Worm (Caenorhabditis elegans) whole organism, dauer: ENCODE results near the gene aqp-4.

Experiments used
- unc-62 ChIP-seq: sonication (generic microtip); optimal IDR thresholded peaks from 2 replicates; lab custom pipeline; 2017; ENCODE audit warnings: missing biosample characterization, missing genetic modification reagents, missing genetic modification characterization

aqp-4 gene

ce11 chrV:9753554-9753953 is 16.2 kb downstream of the aqp-4 start:
- TF ChIP-seq unc-62 (GFP tag; lab: Kevin White, UChicago): no peak

- no peak for TF ChIP-seq unc-62 (GFP tag; lab: Kevin White, UChicago)
Observed at ce11 chrV:9754459-9754858, 17.1 kb downstream of the aqp-4 start, which contains the start of gene F58E6.5. F58E6.5 (minus strand) TSS chrV:9754559.

- no peak for TF ChIP-seq unc-62 (GFP tag; lab: Kevin White, UChicago)
Observed at ce11 chrV:9755725-9756124, 18.4 kb downstream of the aqp-4 start, which contains the start of gene F58E6.8. F58E6.8 (minus strand) TSS chrV:9755825.

- no peak for TF ChIP-seq unc-62 (GFP tag; lab: Kevin White, UChicago)
Observed at ce11 chrV:9756242-9756641, 18.9 kb downstream of the aqp-4 start, which contains the start of gene hrg-3. hrg-3 (plus strand) TSS chrV:9756468.

ce11 chrV:9757884-9758283 is 20.5 kb downstream of the aqp-4 start, which contains the start of gene F58E6.11:
F58E6.11 (minus strand) TSS chrV:9757984.
- TF ChIP-seq unc-62 (GFP tag; lab: Kevin White, UChicago): no peak

- TF ChIP-seq unc-62 (GFP tag; lab: Kevin White, UChicago): no peak
Observed at ce11 chrV:9758437-9758836, 21.1 kb downstream of the aqp-4 start.

ce11 chrV:9763759-9764158 is 26.4 kb downstream of the aqp-4 start:
- TF ChIP-seq unc-62 (GFP tag; lab: Kevin White, UChicago): no peak

ce11 chrV:9764552-9764951 is 27.2 kb downstream of the aqp-4 start:
- no peak for TF ChIP-seq unc-62 (GFP tag; lab: Kevin White, UChicago)

- no peak for TF ChIP-seq unc-62 (GFP tag; lab: Kevin White, UChicago)
Observed at ce11 chrV:9765622-9766021, 28.3 kb downstream of the aqp-4 start.

ce11 chrV:9767941-9768340 is 30.6 kb downstream of the aqp-4 start:
- no peak for TF ChIP-seq unc-62 (GFP tag; lab: Kevin White, UChicago)

ce11 chrV:9768828-9769778 is 31.7 kb downstream of the aqp-4 start, which contains the start of gene unc-42:
unc-42 (minus strand) TSS chrV:9769391.
- TF ChIP-seq unc-62 (GFP tag; lab: Kevin White, UChicago): no peak

- TF ChIP-seq unc-62 (GFP tag; lab: Kevin White, UChicago): no peak
Observed at ce11 chrV:9771311-9771710, 34.0 kb downstream of the aqp-4 start.

- no peak for TF ChIP-seq unc-62 (GFP tag; lab: Kevin White, UChicago)
Observed at ce11 chrV:9771970-9772369, 34.6 kb downstream of the aqp-4 start, which contains the start of gene F46B6.2. F46B6.2 (plus strand) TSS chrV:9772285.

ce11 chrV:9775734-9776133 is 38.4 kb downstream of the aqp-4 start, which contains the start of gene F46B6.12:
F46B6.12 (minus strand) TSS chrV:9775834.
- TF ChIP-seq unc-62 (GFP tag; lab: Kevin White, UChicago): no peak

- TF ChIP-seq unc-62 (GFP tag; lab: Kevin White, UChicago): no peak
Observed at ce11 chrV:9777645-9778044, 40.3 kb downstream of the aqp-4 start, which contains the start of gene smg-4. smg-4 (minus strand) TSS chrV:9777745.

ce11 chrV:9779418-9779817 is 42.1 kb downstream of the aqp-4 start, which contains the start of gene F46B6.4:
F46B6.4 (minus strand) TSS chrV:9779518.
- no peak for TF ChIP-seq unc-62 (GFP tag; lab: Kevin White, UChicago)
